Worm (Caenorhabditis elegans): ENCODE results near the gene F09E5.3.

DNA sequence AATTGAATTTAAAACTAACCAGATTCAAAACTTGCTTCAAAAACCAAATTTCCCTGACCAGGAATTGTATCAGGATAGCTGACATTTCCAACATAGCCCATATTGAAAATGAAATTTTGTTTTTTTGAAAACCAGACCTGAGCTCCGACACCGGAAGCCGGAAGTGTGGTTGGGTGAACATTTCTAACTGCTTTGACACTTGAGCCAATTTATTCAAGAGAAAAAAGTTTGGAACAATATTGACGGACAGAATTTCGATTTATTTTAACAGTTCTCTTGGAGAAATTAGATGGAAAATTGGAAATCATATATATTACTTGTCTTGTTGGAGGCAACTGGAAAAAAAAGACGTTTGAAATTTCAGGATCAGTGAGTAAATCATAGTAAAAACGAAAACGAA, 13.4 kb downstream of the F09E5.3 start, which contains the start of gene ccpp-6:
- TF ChIP-seq him-1 (tag; optimal IDR thresholded peaks at IDR 0.05) (no peak), dao-5 (tag; optimal IDR thresholded peaks at IDR 0.05) (no peak)

Data from whole organism, L4/young adult.